Fruit fly (Drosophila melanogaster): ENCODE data around the gene Rat1.

Rat1 gene

dm6 chr2L:6922091-6922753 lies 14.3 kb downstream of the Rat1 start (continued):
- TF ChIP-seq Camta (GFP tag; optimal IDR thresholded peaks at IDR 0.05) (peak; percentile 65), Trl (optimal IDR thresholded peaks at IDR 0.05) (peak in 1 of 2 experiments; percentile 31), Trl (GFP tag; optimal IDR thresholded peaks at IDR 0.05) (peak; percentile 72), unc-4 (GFP tag; IDR thresholded peaks at IDR 0.05; ENCODE audit: partially characterized antibody) (no peak), Bdp1 (GFP tag; optimal IDR thresholded peaks at IDR 0.05) (no peak), CG14860 (GFP tag; IDR thresholded peaks at IDR 0.05; ENCODE audit: partially characterized antibody) (no peak), Fer3 (tag; optimal IDR thresholded peaks at IDR 0.05) (no peak), gcm (GFP tag; optimal IDR thresholded peaks at IDR 0.05) (peak; percentile 61), Spps (tag; optimal IDR thresholded peaks at IDR 0.05) (peak; percentile 45), sob (GFP tag; IDR thresholded peaks at IDR 0.05) (peak; percentile 74; the same call in 1 of the 2 replicates), lov (optimal IDR thresholded peaks at IDR 0.05) (no peak), lov (GFP tag; IDR thresholded peaks at IDR 0.05) (peak; percentile 69; the same call in 1 of the 3 replicates), CG15514 (GFP tag; optimal IDR thresholded peaks at IDR 0.05) (peak; percentile 24), CG8944 (GFP tag; optimal IDR thresholded peaks at IDR 0.05) (peak; percentile 63), wek (GFP tag; optimal IDR thresholded peaks at IDR 0.05) (peak; percentile 9), CG10543 (GFP tag; optimal IDR thresholded peaks at IDR 0.05) (no peak), salm (tag; optimal IDR thresholded peaks at IDR 0.05) (peak; percentile 36), crp (GFP tag; optimal IDR thresholded peaks at IDR 0.05) (no peak), CG7786 (GFP tag; optimal IDR thresholded peaks at IDR 0.05) (peak; percentile 54), sug (tag; optimal IDR thresholded peaks at IDR 0.05) (no peak), CG16813 (GFP tag; IDR thresholded peaks at IDR 0.05; ENCODE audit: partially characterized antibody) (no peak), vnd (GFP tag; IDR thresholded peaks at IDR 0.05; ENCODE audit: partially characterized antibody) (no peak), Xrp1 (GFP tag; IDR thresholded peaks at IDR 0.05) (peak; percentile 90), nmo (GFP tag; optimal IDR thresholded peaks at IDR 0.05) (peak; percentile 62), CG33557 (GFP tag; optimal IDR thresholded peaks at IDR 0.05) (no peak), CG18011 (GFP tag; optimal IDR thresholded peaks at IDR 0.05) (peak; percentile 43), slou (GFP tag; optimal IDR thresholded peaks at IDR 0.05) (no peak), CG18764 (GFP tag; optimal IDR thresholded peaks at IDR 0.05) (peak; percentile 3), CG7745 (tag; optimal IDR thresholded peaks at IDR 0.05) (no peak), Taf1 (GFP tag; IDR thresholded peaks at IDR 0.05) (no peak), CG4328 (GFP tag; optimal IDR thresholded peaks at IDR 0.05) (no peak), CG4707 (GFP tag; optimal IDR thresholded peaks at IDR 0.05) (no peak), Dll (GFP tag; IDR thresholded peaks at IDR 0.05; ENCODE audit: partially characterized antibody) (no peak), CG7357 (GFP tag; IDR thresholded peaks at IDR 0.05) (no peak), BtbVII (GFP tag; optimal IDR thresholded peaks at IDR 0.05) (no peak), chn (GFP tag; optimal IDR thresholded peaks at IDR 0.05) (peak; percentile 42), cas (GFP tag; IDR thresholded peaks at IDR 0.05) (no peak), CG13296 (GFP tag; optimal IDR thresholded peaks at IDR 0.05) (peak; percentile 26), CG10654 (GFP tag; optimal IDR thresholded peaks at IDR 0.05) (peak; percentile 59), pzg (GFP tag; optimal IDR thresholded peaks at IDR 0.05) (no peak), emc (GFP tag; optimal IDR thresholded peaks at IDR 0.05) (peak; percentile 52), inv (GFP tag; IDR thresholded peaks at IDR 0.05; ENCODE audit: partially characterized antibody) (no peak), CG7556 (GFP tag; optimal IDR thresholded peaks at IDR 0.05) (peak; percentile 35), bcd (GFP tag; optimal IDR thresholded peaks at IDR 0.05) (no peak), CG10979 (tag; optimal IDR thresholded peaks at IDR 0.05) (peak; percentile 78), B-H2 (GFP tag; optimal IDR thresholded peaks at IDR 0.05) (no peak), Oli (tag; optimal IDR thresholded peaks at IDR 0.05) (no peak), croc (GFP tag; conservative IDR thresholded peaks at IDR 0.05) (no peak), NfI (GFP tag; optimal IDR thresholded peaks at IDR 0.05) (no peak)
